Worm (Caenorhabditis elegans) whole organism, late embryonic: ENCODE measurements around the gene tmem-131.
A peak's percentile ranks its signal among the peaks of the same experiment; 100 is the strongest.

Source experiments
- C08G9.2 ChIP-seq: sonication (generic microtip); optimal IDR thresholded peaks from 2 replicates; lab custom pipeline; 2016; ENCODE audit warnings: mild to moderate bottlenecking, missing genetic modification characterization, moderate library complexity, missing compliant biosample characterization
- C38D4.7 ChIP-seq: fragments of 200-800 bp; sonication (Bioruptor generic); optimal IDR thresholded peaks from 2 replicates; lab custom pipeline; 2018; ENCODE audit warnings: mild to moderate bottlenecking, missing genetic modification characterization, moderate library complexity, missing compliant biosample characterization
- F13H6.1 ChIP-seq: sonication (generic microtip); optimal IDR thresholded peaks from 2 replicates; lab custom pipeline; 2016; ENCODE audit warnings: missing genetic modification characterization, missing compliant biosample characterization
- K02D7.2 ChIP-seq: sonication (generic microtip); optimal IDR thresholded peaks from 2 replicates; lab custom pipeline; 2017; ENCODE audit warnings: mild to moderate bottlenecking, missing genetic modification characterization, missing compliant biosample characterization
- K09A11.1 ChIP-seq: sonication (generic microtip); optimal IDR thresholded peaks from 2 replicates; lab custom pipeline; 2017; ENCODE audit warnings: antibody characterized with exemption, mild to moderate bottlenecking, missing genetic modification characterization, missing compliant biosample characterization; ENCODE audit not compliant: insufficient read depth
- T23F11.4 ChIP-seq: fragments of 200-800 bp; sonication (Bioruptor generic); optimal IDR thresholded peaks from 2 replicates; lab custom pipeline; 2018; ENCODE audit warnings: mild to moderate bottlenecking, missing genetic modification characterization, missing compliant biosample characterization
- Y22D7AL.16 ChIP-seq: sonication (generic microtip); optimal IDR thresholded peaks from 2 replicates; lab custom pipeline; 2016; ENCODE audit warnings: missing genetic modification characterization, missing compliant biosample characterization
- ahr-1 ChIP-seq: sonication (generic microtip); optimal IDR thresholded peaks from 2 replicates; lab custom pipeline; 2016; ENCODE audit warnings: missing genetic modification characterization, missing compliant biosample characterization
- ama-1 ChIP-seq: fragments of 150-350 bp; optimal IDR thresholded peaks from 2 replicates; lab custom pipeline; 2014
- ceh-14 ChIP-seq: sonication (generic microtip); optimal IDR thresholded peaks from 2 replicates; lab custom pipeline; 2016; ENCODE audit warnings: missing genotype, missing genetic modification characterization, missing compliant biosample characterization
- ceh-19 ChIP-seq: fragments of 200-800 bp; sonication (Bioruptor generic); optimal IDR thresholded peaks from 2 replicates; lab custom pipeline; 2018; ENCODE audit warnings: mild to moderate bottlenecking, missing genetic modification characterization, missing compliant biosample characterization
- ceh-2 ChIP-seq: sonication (generic microtip); optimal IDR thresholded peaks from 2 replicates; lab custom pipeline; 2016; ENCODE audit warnings: missing genotype, missing genetic modification characterization, missing compliant biosample characterization
- ceh-24 ChIP-seq: sonication (generic microtip); optimal IDR thresholded peaks from 2 replicates; lab custom pipeline; 2016; ENCODE audit warnings: mild to moderate bottlenecking, missing genetic modification characterization, missing compliant biosample characterization
- ceh-30 ChIP-seq: fragments of 150-350 bp; optimal IDR thresholded peaks from 2 replicates; lab custom pipeline; 2014; ENCODE audit warnings: missing biosample characterization, missing genetic modification characterization
- ceh-31 ChIP-seq: sonication (generic microtip); optimal IDR thresholded peaks from 2 replicates; lab custom pipeline; 2016; ENCODE audit warnings: missing genetic modification characterization, missing compliant biosample characterization
- ceh-34 ChIP-seq: sonication (generic microtip); optimal IDR thresholded peaks from 2 replicates; lab custom pipeline; 2016; ENCODE audit warnings: mild to moderate bottlenecking, missing genetic modification characterization, missing compliant biosample characterization
- ceh-45 ChIP-seq: fragments of 200-800 bp; sonication (Bioruptor generic); IDR thresholded peaks from 2 replicates; pipeline ENCODE4 v1.3.6; 2022; ENCODE audit warnings: missing genetic modification reagents, missing genetic modification characterization, missing compliant biosample characterization
- ceh-6 ChIP-seq: fragments of 200-800 bp; sonication (Bioruptor generic); optimal IDR thresholded peaks from 2 replicates; lab custom pipeline; 2018; ENCODE audit warnings: mild to moderate bottlenecking, missing genetic modification characterization, missing compliant biosample characterization
- ceh-9 ChIP-seq: sonication (generic microtip); optimal IDR thresholded peaks from 2 replicates; lab custom pipeline; 2016; ENCODE audit warnings: mild to moderate bottlenecking, missing genetic modification characterization, inconsistent platforms, missing compliant biosample characterization
- che-1 ChIP-seq: sonication (generic microtip); optimal IDR thresholded peaks from 2 replicates; lab custom pipeline; 2016; ENCODE audit warnings: mild to moderate bottlenecking, missing genetic modification characterization, missing compliant biosample characterization
- dmd-4 ChIP-seq: sonication (generic microtip); optimal IDR thresholded peaks from 2 replicates; lab custom pipeline; 2016; ENCODE audit warnings: borderline replicate concordance, missing genetic modification characterization, missing compliant biosample characterization
- dve-1 ChIP-seq: sonication (generic microtip); optimal IDR thresholded peaks from 2 replicates; lab custom pipeline; 2017; ENCODE audit warnings: antibody characterized with exemption, mild to moderate bottlenecking, missing genetic modification characterization, missing compliant biosample characterization
- ets-4 ChIP-seq: sonication (generic microtip); optimal IDR thresholded peaks from 2 replicates; lab custom pipeline; 2016; ENCODE audit warnings: missing genetic modification characterization, missing compliant biosample characterization
- eyg-1 ChIP-seq: sonication (generic microtip); optimal IDR thresholded peaks from 2 replicates; lab custom pipeline; 2016; ENCODE audit warnings: missing genotype, missing genetic modification characterization, missing compliant biosample characterization
- fax-1 ChIP-seq: sonication (generic microtip); optimal IDR thresholded peaks from 2 replicates; lab custom pipeline; 2016; ENCODE audit warnings: missing genotype, missing genetic modification characterization, missing compliant biosample characterization
- fkh-10 ChIP-seq: fragments of 150-350 bp; optimal IDR thresholded peaks from 2 replicates; lab custom pipeline; 2014; ENCODE audit warnings: missing biosample characterization, missing genetic modification reagents, missing genetic modification characterization
- gmeb-2 ChIP-seq: sonication (generic microtip); optimal IDR thresholded peaks from 2 replicates; lab custom pipeline; 2016; ENCODE audit warnings: missing genetic modification characterization, inconsistent platforms, missing compliant biosample characterization
- hlh-15 ChIP-seq: sonication (generic microtip); optimal IDR thresholded peaks from 2 replicates; lab custom pipeline; 2016; ENCODE audit warnings: missing genetic modification characterization, missing compliant biosample characterization
- hlh-6 ChIP-seq: sonication (generic microtip); optimal IDR thresholded peaks from 2 replicates; lab custom pipeline; 2016; ENCODE audit warnings: missing genotype, missing genetic modification characterization, missing compliant biosample characterization
- hlh-8 ChIP-seq: sonication (generic microtip); optimal IDR thresholded peaks from 2 replicates; lab custom pipeline; 2016; ENCODE audit warnings: missing genotype, missing genetic modification characterization, missing compliant biosample characterization
- lim-6 ChIP-seq: sonication (generic microtip); optimal IDR thresholded peaks from 2 replicates; lab custom pipeline; 2016; ENCODE audit warnings: missing genetic modification characterization, missing compliant biosample characterization
- lin-11 ChIP-seq: fragments of 200-800 bp; sonication (Bioruptor generic); optimal IDR thresholded peaks from 2 replicates; lab custom pipeline; 2018; ENCODE audit warnings: mild to moderate bottlenecking, missing genetic modification characterization, missing compliant biosample characterization
- madf-2 ChIP-seq: sonication (generic microtip); optimal IDR thresholded peaks from 2 replicates; lab custom pipeline; 2017; ENCODE audit warnings: missing genetic modification characterization, missing compliant biosample characterization
- nfya-1 ChIP-seq: sonication (generic microtip); optimal IDR thresholded peaks from 2 replicates; lab custom pipeline; 2017; ENCODE audit warnings: missing genetic modification characterization, mild to moderate bottlenecking, missing compliant biosample characterization, antibody characterized with exemption, moderate library complexity
- nhr-232 ChIP-seq: sonication (generic microtip); optimal IDR thresholded peaks from 2 replicates; lab custom pipeline; 2016; ENCODE audit warnings: missing genetic modification characterization, missing compliant biosample characterization
- pag-3 ChIP-seq: sonication (generic microtip); optimal IDR thresholded peaks from 2 replicates; lab custom pipeline; 2016; ENCODE audit warnings: missing compliant biosample characterization, missing genetic modification characterization, borderline replicate concordance
- pha-2 ChIP-seq: sonication (generic microtip); optimal IDR thresholded peaks from 2 replicates; lab custom pipeline; 2017; ENCODE audit warnings: mild to moderate bottlenecking, missing genetic modification characterization, missing compliant biosample characterization
- pha-4 ChIP-seq: fragments of 150-350 bp; optimal IDR thresholded peaks from 2 replicates; lab custom pipeline; 2018; ENCODE audit warnings: missing biosample characterization, missing genetic modification reagents, missing genetic modification characterization
- pqm-1 ChIP-seq: sonication (generic microtip); optimal IDR thresholded peaks from 2 replicates; lab custom pipeline; 2016; ENCODE audit warnings: missing genetic modification characterization, missing compliant biosample characterization
- rnt-1 ChIP-seq: sonication (generic microtip); optimal IDR thresholded peaks from 2 replicates; lab custom pipeline; 2016; ENCODE audit warnings: missing genetic modification characterization, missing compliant biosample characterization
- sdc-2 ChIP-seq: sonication (generic microtip); optimal IDR thresholded peaks from 2 replicates; lab custom pipeline; 2016; ENCODE audit warnings: missing genotype, missing genetic modification characterization, missing compliant biosample characterization
- sox-4 ChIP-seq: sonication (generic microtip); optimal IDR thresholded peaks from 2 replicates; lab custom pipeline; 2017; ENCODE audit warnings: mild to moderate bottlenecking, missing genetic modification characterization, inconsistent platforms, missing compliant biosample characterization
- tbx-2 ChIP-seq: sonication (generic microtip); optimal IDR thresholded peaks from 2 replicates; lab custom pipeline; 2016; ENCODE audit warnings: missing genetic modification characterization, missing compliant biosample characterization
- tbx-7 ChIP-seq: sonication (generic microtip); optimal IDR thresholded peaks from 2 replicates; lab custom pipeline; 2016; ENCODE audit warnings: missing genotype, missing genetic modification characterization, missing compliant biosample characterization
- unc-55 ChIP-seq: sonication (generic microtip); optimal IDR thresholded peaks from 2 replicates; lab custom pipeline; 2017; ENCODE audit warnings: missing biosample characterization, missing genetic modification reagents, missing genetic modification characterization
- unc-86 ChIP-seq: sonication (generic microtip); optimal IDR thresholded peaks from 2 replicates; lab custom pipeline; 2016; ENCODE audit warnings: missing genetic modification characterization, missing compliant biosample characterization
- zip-5 ChIP-seq: sonication (generic microtip); optimal IDR thresholded peaks from 2 replicates; lab custom pipeline; 2016; ENCODE audit warnings: missing genetic modification characterization, missing compliant biosample characterization

tmem-131 gene

ce11 chrIII:5018116-5018689 is 20.2 kb upstream of the tmem-131 start, which contains the start of gene wip-1 (continued):
- TF ChIP-seq Y22D7AL.16 (peak; percentile 17), hlh-15 (tag; lab: Kevin White, UChicago) (peak; percentile 2), ceh-34 (peak; percentile 94), pha-4 (no peak), C08G9.2 (tag; lab: Kevin White, UChicago) (peak; percentile 66), ceh-45 (GFP tag; lab: Robert Waterston, UW) (0 out of 2 replicates have a peak, but pooled peaks have one; percentile 36), sox-4 (tag; lab: Kevin White, UChicago) (peak; percentile 31), F13H6.1 (tag; lab: Kevin White, UChicago) (peak; percentile 80), T23F11.4 (peak; percentile 64), che-1 (tag; lab: Kevin White, UChicago) (peak; percentile 56), ceh-19 (peak; percentile 44), dmd-4 (tag; lab: Kevin White, UChicago) (peak; percentile 15), K09A11.1 (peak; percentile 80), fkh-10 (GFP tag; lab: Kevin White, UChicago) (no peak), gmeb-2 (tag; lab: Kevin White, UChicago) (peak; percentile 37), tbx-7 (tag; lab: Kevin White, UChicago) (peak; percentile 51), ets-4 (peak; percentile 98), lim-6 (tag; lab: Kevin White, UChicago) (peak; percentile 5), ceh-2 (tag; lab: Kevin White, UChicago) (peak; percentile 69), zip-5 (tag; lab: Kevin White, UChicago) (peak; percentile 41), lin-11 (tag; lab: Kevin White, UChicago) (no peak), unc-55 (GFP tag; lab: Kevin White, UChicago) (peak; percentile 65), nhr-232 (tag; lab: Kevin White, UChicago) (peak; percentile 59), pha-2 (peak; percentile 38), K02D7.2 (no peak), ceh-9 (tag; lab: Kevin White, UChicago) (no peak), pqm-1 (tag; lab: Kevin White, UChicago) (peak; percentile 72), fax-1 (peak; percentile 58), hlh-6 (tag; lab: Kevin White, UChicago) (peak; percentile 72), madf-2 (tag; lab: Kevin White, UChicago) (peak; percentile 81), rnt-1 (tag; lab: Kevin White, UChicago) (peak; percentile 92), pag-3 (tag; lab: Kevin White, UChicago) (no peak), eyg-1 (tag; lab: Kevin White, UChicago) (peak; percentile 40), unc-86 (tag; lab: Kevin White, UChicago) (peak; percentile 71), ceh-14 (tag; lab: Kevin White, UChicago) (peak; percentile 89), ceh-24 (tag; lab: Kevin White, UChicago) (no peak), sdc-2 (peak; percentile 79), ahr-1 (tag; lab: Kevin White, UChicago) (peak; percentile 32)
- TF ChIP-seq, all 69 proteins: peak for 51

DNA sequence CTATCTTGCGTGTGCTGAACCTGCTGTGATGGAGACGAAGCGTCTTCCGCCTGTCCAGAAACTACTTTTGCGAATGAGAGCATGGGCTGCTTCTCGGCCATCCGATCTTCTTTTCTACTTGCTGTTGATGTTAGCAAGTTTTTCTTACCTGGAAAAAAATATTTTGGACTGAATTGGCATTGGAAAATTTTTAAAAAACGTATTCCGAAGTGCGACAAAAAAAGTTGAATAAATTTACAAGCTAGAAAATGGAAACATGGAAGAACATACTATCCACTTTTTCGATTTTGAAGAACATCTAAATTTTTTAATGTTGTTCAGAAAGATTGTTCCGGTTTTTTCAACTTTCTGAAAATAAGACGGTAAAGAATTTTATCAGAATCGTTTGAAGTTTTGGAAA is 19.6 kb upstream of the tmem-131 start, which contains the start of gene larp-1:
Gene larp-1, minus strand, starts transcription at position 101 of the 400 bp plus-strand sequence.
- TF ChIP-seq ceh-31 (no peak), pqm-1 (tag; lab: Kevin White, UChicago) (no peak), tbx-2 (tag; lab: Kevin White, UChicago) (no peak), ceh-9 (tag; lab: Kevin White, UChicago) (no peak), fax-1 (no peak), pag-3 (tag; lab: Kevin White, UChicago) (no peak), hlh-8 (tag; lab: Kevin White, UChicago) (no peak), ceh-30 (tag; lab: Kevin White, UChicago) (no peak), hlh-6 (tag; lab: Kevin White, UChicago) (no peak), unc-86 (tag; lab: Kevin White, UChicago) (no peak), dmd-4 (tag; lab: Kevin White, UChicago) (no peak), C38D4.7 (GFP tag; lab: Kevin White, UChicago) (no peak), Y22D7AL.16 (no peak), ceh-19 (no peak), pha-4 (no peak), ama-1 (lab: Kevin White, UChicago) (no peak), ceh-6 (GFP tag; lab: Kevin White, UChicago) (no peak), nfya-1 (tag; lab: Kevin White, UChicago) (no peak), dve-1 (no peak)
